Worm (Caenorhabditis elegans) whole organism, late embryonic: ENCODE results near the gene ftr-1.

ENCODE experiments used
- F13H6.1 ChIP-seq: sonication (generic microtip); optimal IDR thresholded peaks from 2 replicates; lab custom pipeline; 2016; ENCODE audit warnings: missing genetic modification characterization, missing compliant biosample characterization
- elt-2 ChIP-seq: sonication (generic microtip); optimal IDR thresholded peaks from 2 replicates; lab custom pipeline; 2016; ENCODE audit warnings: missing genetic modification reagents, missing genetic modification characterization, missing compliant biosample characterization
- ets-4 ChIP-seq: sonication (generic microtip); optimal IDR thresholded peaks from 2 replicates; lab custom pipeline; 2016; ENCODE audit warnings: missing genetic modification characterization, missing compliant biosample characterization
- eyg-1 ChIP-seq: sonication (generic microtip); optimal IDR thresholded peaks from 2 replicates; lab custom pipeline; 2016; ENCODE audit warnings: missing genotype, missing genetic modification characterization, missing compliant biosample characterization
- fkh-10 ChIP-seq: fragments of 150-350 bp; optimal IDR thresholded peaks from 2 replicates; lab custom pipeline; 2014; ENCODE audit warnings: missing biosample characterization, missing genetic modification reagents, missing genetic modification characterization
- hlh-15 ChIP-seq: sonication (generic microtip); optimal IDR thresholded peaks from 2 replicates; lab custom pipeline; 2016; ENCODE audit warnings: missing genetic modification characterization, missing compliant biosample characterization
- lin-11 ChIP-seq: fragments of 200-800 bp; sonication (Bioruptor generic); optimal IDR thresholded peaks from 2 replicates; lab custom pipeline; 2018; ENCODE audit warnings: mild to moderate bottlenecking, missing genetic modification characterization, missing compliant biosample characterization
- sdc-2 ChIP-seq: sonication (generic microtip); optimal IDR thresholded peaks from 2 replicates; lab custom pipeline; 2016; ENCODE audit warnings: missing genotype, missing genetic modification characterization, missing compliant biosample characterization
- sox-4 ChIP-seq: sonication (generic microtip); optimal IDR thresholded peaks from 2 replicates; lab custom pipeline; 2017; ENCODE audit warnings: mild to moderate bottlenecking, missing genetic modification characterization, inconsistent platforms, missing compliant biosample characterization

ce11 chrV:20162290-20163104 lies 34.3 kb upstream of the ftr-1 start:
- TF ChIP-seq fkh-10 (GFP tag; lab: Kevin White, UChicago) (no peak), elt-2 (no peak), eyg-1 (tag; lab: Kevin White, UChicago) (no peak), F13H6.1 (tag; lab: Kevin White, UChicago) (no peak), hlh-15 (tag; lab: Kevin White, UChicago) (no peak), sdc-2 (tag; lab: Kevin White, UChicago) (no peak), ets-4 (tag; lab: Kevin White, UChicago) (no peak), sox-4 (no peak), lin-11 (tag; lab: Kevin White, UChicago) (no peak)
